Fruit fly (Drosophila melanogaster) whole organism, adult: ENCODE data around the gene Toll-9.

Experiments used
- CG11617 ChIP-seq: fragments of 200-800 bp; sonication (Bioruptor generic); optimal IDR thresholded peaks from 2 replicates; lab custom pipeline; 2017; ENCODE audit warnings: mild to moderate bottlenecking, missing biosample characterization, missing genetic modification reagents, missing genetic modification characterization
- CG12768 ChIP-seq: fragments of 200-800 bp; sonication (Bioruptor generic); optimal IDR thresholded peaks from 2 replicates; lab custom pipeline; 2017; ENCODE audit warnings: missing biosample characterization, missing genetic modification characterization, mild to moderate bottlenecking, moderate library complexity, missing genetic modification reagents
- CG14711 ChIP-seq: fragments of 200-800 bp; sonication (Bioruptor generic); optimal IDR thresholded peaks from 2 replicates; lab custom pipeline; 2018; ENCODE audit warnings: missing biosample characterization, mild to moderate bottlenecking, missing genetic modification characterization, moderate library complexity
- CG1620 ChIP-seq: fragments of 200-800 bp; sonication (Bioruptor generic); optimal IDR thresholded peaks from 2 replicates; lab custom pipeline; 2016; ENCODE audit warnings: missing biosample characterization, missing genetic modification characterization
- CG33017 ChIP-seq: fragments of 200-800 bp; sonication (Bioruptor generic); optimal IDR thresholded peaks from 2 replicates; lab custom pipeline; 2018; ENCODE audit warnings: missing biosample characterization, mild to moderate bottlenecking, missing genetic modification characterization, moderate library complexity
- CG5204 ChIP-seq: fragments of 200-800 bp; sonication (Bioruptor generic); optimal IDR thresholded peaks from 2 replicates; lab custom pipeline; 2016; ENCODE audit warnings: missing biosample characterization, missing genetic modification characterization
- CG7045 ChIP-seq: fragments of 200-800 bp; sonication (Bioruptor generic); optimal IDR thresholded peaks from 2 replicates; lab custom pipeline; 2017; ENCODE audit warnings: missing biosample characterization, mild to moderate bottlenecking, missing genetic modification characterization
- CG7101 ChIP-seq: fragments of 200-800 bp; sonication (Bioruptor generic); optimal IDR thresholded peaks from 2 replicates; lab custom pipeline; 2018; ENCODE audit warnings: missing biosample characterization, mild to moderate bottlenecking, missing genetic modification characterization, moderate library complexity
- Clk ChIP-seq: fragments of 200-800 bp; sonication (Bioruptor generic); optimal IDR thresholded peaks from 2 replicates; lab custom pipeline; 2017; ENCODE audit warnings: missing biosample characterization, missing genetic modification characterization
- Crg-1 ChIP-seq: fragments of 200-800 bp; sonication (Bioruptor generic); optimal IDR thresholded peaks from 2 replicates; lab custom pipeline; 2016; ENCODE audit warnings: missing biosample characterization, missing genetic modification characterization
- Hr96 ChIP-seq: fragments of 200-800 bp; sonication (Bioruptor generic); optimal IDR thresholded peaks from 2 replicates; lab custom pipeline; 2016; ENCODE audit warnings: missing biosample characterization, missing genetic modification characterization
- Mnt ChIP-seq: fragments of 200-800 bp; sonication (Bioruptor generic); optimal IDR thresholded peaks from 2 replicates; lab custom pipeline; 2016; ENCODE audit warnings: missing biosample characterization, mild to moderate bottlenecking, missing genetic modification characterization
- bab1 ChIP-seq: fragments of 200-800 bp; sonication (Bioruptor generic); optimal IDR thresholded peaks from 3 replicates; lab custom pipeline; 2019; ENCODE audit warnings: missing biosample characterization, mild to moderate bottlenecking, missing genetic modification characterization, moderate library complexity
- cic ChIP-seq: fragments of 200-800 bp; sonication (Bioruptor generic); optimal IDR thresholded peaks from 2 replicates; lab custom pipeline; 2017; ENCODE audit warnings: missing biosample characterization, mild to moderate bottlenecking, missing genetic modification characterization, moderate library complexity
- cnc ChIP-seq, 2 experiments: fragments of >200 bp; optimal IDR thresholded peaks; 2 replicates each; lab custom pipeline; 2017
- kay ChIP-seq: fragments of 200-800 bp; sonication (Bioruptor generic); peaks from one replicate; lab custom pipeline; 2016; ENCODE audit warnings: missing biosample characterization, missing genetic modification characterization, borderline replicate concordance
- ovo ChIP-seq: fragments of 200-800 bp; sonication (Bioruptor generic); optimal IDR thresholded peaks from 2 replicates; lab custom pipeline; 2016; ENCODE audit warnings: missing biosample characterization, missing genetic modification characterization
- pad ChIP-seq: fragments of 200-800 bp; sonication (Bioruptor generic); optimal IDR thresholded peaks from 3 replicates; lab custom pipeline; 2017; ENCODE audit warnings: missing biosample characterization, missing genetic modification characterization, mild to moderate bottlenecking, moderate library complexity, missing genetic modification reagents
- tj ChIP-seq: fragments of 200-800 bp; sonication (Bioruptor generic); optimal IDR thresholded peaks from 3 replicates; lab custom pipeline; 2017; ENCODE audit warnings: missing biosample characterization, mild to moderate bottlenecking, missing genetic modification characterization, moderate library complexity
- toe ChIP-seq: fragments of 200-800 bp; sonication (Bioruptor generic); optimal IDR thresholded peaks from 2 replicates; lab custom pipeline; 2016; ENCODE audit warnings: missing biosample characterization, missing genetic modification characterization

Toll-9 gene

DNA sequence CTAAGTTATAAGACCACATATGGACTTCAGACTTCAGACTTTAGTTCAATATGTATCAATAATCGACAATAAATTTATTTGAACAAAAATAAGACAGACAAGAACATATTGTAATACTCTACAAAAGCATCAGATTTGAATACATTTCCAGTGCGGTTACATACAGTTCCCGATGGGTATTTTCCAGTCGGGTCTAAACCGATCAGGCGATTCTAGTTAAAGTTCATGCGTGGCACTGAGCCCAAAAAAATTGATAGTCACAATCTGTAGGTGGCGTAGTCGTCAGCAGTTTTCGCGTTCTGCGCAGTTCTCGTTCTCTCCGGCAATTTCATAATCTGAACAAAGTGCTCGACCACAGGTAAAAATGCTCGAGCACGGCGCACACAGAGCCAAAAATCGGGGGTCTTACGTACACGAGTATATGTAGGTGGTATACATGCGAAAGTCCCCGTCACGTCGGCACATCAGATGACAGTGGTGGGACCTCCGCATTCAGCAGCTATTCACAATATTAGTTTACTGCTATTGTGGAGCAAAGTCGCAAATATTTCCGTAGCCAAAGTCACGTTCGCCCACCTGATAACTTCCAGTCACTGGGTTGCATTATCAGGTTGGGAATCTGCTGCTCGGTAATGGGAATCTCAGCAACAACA is 28.9 kb upstream of the Toll-9 start:
- peak; percentile 95 for TF ChIP-seq tj (GFP tag; lab: Kevin White, UChicago)
- peak; percentile 94 for TF ChIP-seq cic (GFP tag; lab: Kevin White, UChicago)
- no peak for TF ChIP-seq Crg-1
- peak; percentile 18 for TF ChIP-seq Hr96 (GFP tag; lab: Kevin White, UChicago)
- TF ChIP-seq CG12768 (GFP tag; lab: Kevin White, UChicago) = peak; percentile 93
- TF ChIP-seq toe (GFP tag; lab: Kevin White, UChicago) = no peak
- TF ChIP-seq Clk (GFP tag; lab: Kevin White, UChicago) = peak; percentile 46
- peak; percentile 55 for TF ChIP-seq CG11617 (GFP tag; lab: Kevin White, UChicago)
- peak; percentile 66 for TF ChIP-seq CG7101 (tag; lab: Kevin White, UChicago)
- peak; percentile 50 for TF ChIP-seq pad
- TF ChIP-seq bab1 (GFP tag; lab: Kevin White, UChicago) = peak; percentile 66
- TF ChIP-seq kay = peak; percentile 52
- TF ChIP-seq CG14711 (tag; lab: Kevin White, UChicago) = no peak
- peak; percentile 72 for TF ChIP-seq Mnt (GFP tag; lab: Kevin White, UChicago)
- peak; percentile 38 for TF ChIP-seq CG5204 (GFP tag; lab: Kevin White, UChicago)
- no peak for TF ChIP-seq ovo
- TF ChIP-seq CG7045 (GFP tag; lab: Kevin White, UChicago) = peak; percentile 30
- peak in 1 of 2 experiments; percentile 29 for TF ChIP-seq cnc (optimal IDR thresholded peaks at IDR 0.05; lab: Kevin White, UChicago)
- peak; percentile 60 for TF ChIP-seq CG33017 (tag; lab: Kevin White, UChicago)
- TF ChIP-seq CG1620 (GFP tag; lab: Kevin White, UChicago) = no peak

dm6 chr3L:20393357-20393756 is 26.8 kb upstream of the Toll-9 start, which contains the start of gene CG33969:
Gene CG33969, minus strand, starts transcription at chr3L:20393553.
- TF ChIP-seq CG1620 (GFP tag; lab: Kevin White, UChicago) (peak; percentile 5), CG7101 (tag; lab: Kevin White, UChicago) (peak; percentile 22), CG33017 (tag; lab: Kevin White, UChicago) (no peak), CG7045 (GFP tag; lab: Kevin White, UChicago) (no peak), cnc (optimal IDR thresholded peaks at IDR 0.05; lab: Kevin White, UChicago) (no peak), Hr96 (GFP tag; lab: Kevin White, UChicago) (no peak), CG11617 (GFP tag; lab: Kevin White, UChicago) (no peak), pad (peak; percentile 29), Crg-1 (peak; percentile 18), kay (peak; percentile 49), toe (GFP tag; lab: Kevin White, UChicago) (no peak), CG12768 (GFP tag; lab: Kevin White, UChicago) (no peak), CG14711 (tag; lab: Kevin White, UChicago) (no peak), tj (GFP tag; lab: Kevin White, UChicago) (peak; percentile 2), Mnt (GFP tag; lab: Kevin White, UChicago) (no peak), bab1 (GFP tag; lab: Kevin White, UChicago) (peak; percentile 36), CG5204 (GFP tag; lab: Kevin White, UChicago) (no peak)

dm6 chr3L:20388983-20389382 is 22.5 kb upstream of the Toll-9 start:
- peak; percentile 41 for TF ChIP-seq CG7101 (tag; lab: Kevin White, UChicago)
- TF ChIP-seq CG11617 (GFP tag; lab: Kevin White, UChicago) = no peak
- peak; percentile 89 for TF ChIP-seq cic (GFP tag; lab: Kevin White, UChicago)
- TF ChIP-seq kay = peak; percentile 94
- no peak for TF ChIP-seq CG5204 (GFP tag; lab: Kevin White, UChicago)
- TF ChIP-seq CG14711 (tag; lab: Kevin White, UChicago) = peak; percentile 21
- no peak for TF ChIP-seq CG7045 (GFP tag; lab: Kevin White, UChicago)
- TF ChIP-seq Clk (GFP tag; lab: Kevin White, UChicago) = no peak
- no peak for TF ChIP-seq toe (GFP tag; lab: Kevin White, UChicago)
- peak; percentile 50 for TF ChIP-seq Mnt (GFP tag; lab: Kevin White, UChicago)
- no peak for TF ChIP-seq ovo
- peak; percentile 41 for TF ChIP-seq CG33017 (tag; lab: Kevin White, UChicago)

dm6 chr3L:20387843-20388163 is 21.3 kb upstream of the Toll-9 start:
- peak; percentile 4 for TF ChIP-seq CG12768 (GFP tag; lab: Kevin White, UChicago)
- no peak for TF ChIP-seq cnc (optimal IDR thresholded peaks at IDR 0.05; lab: Kevin White, UChicago)
- no peak for TF ChIP-seq Clk (GFP tag; lab: Kevin White, UChicago)

dm6 chr3L:20387038-20387842 is 20.7 kb upstream of the Toll-9 start:
- TF ChIP-seq kay = peak; percentile 52
- no peak for TF ChIP-seq bab1 (GFP tag; lab: Kevin White, UChicago)
- TF ChIP-seq CG33017 (tag; lab: Kevin White, UChicago) = peak; percentile 10
- TF ChIP-seq cic (GFP tag; lab: Kevin White, UChicago) = peak; percentile 91
- peak; percentile 82 for TF ChIP-seq Mnt (GFP tag; lab: Kevin White, UChicago)
- TF ChIP-seq tj (GFP tag; lab: Kevin White, UChicago) = no peak
- no peak for TF ChIP-seq pad
- TF ChIP-seq CG5204 (GFP tag; lab: Kevin White, UChicago) = no peak
- no peak for TF ChIP-seq CG7045 (GFP tag; lab: Kevin White, UChicago)
- no peak for TF ChIP-seq Crg-1
- TF ChIP-seq CG11617 (GFP tag; lab: Kevin White, UChicago) = no peak
